Worm (Caenorhabditis elegans): Measurements from ENCODE around the gene pals-34.

Gene pals-34

ce11 chrV:7971376-7971775 lies 15.1 kb upstream of the pals-34 start:
- TF ChIP-seq K02D7.2 (tag; optimal IDR thresholded peaks at IDR 0.05) (no peak), syd-9 (tag; optimal IDR thresholded peaks at IDR 0.05) (no peak), tbx-7 (tag; optimal IDR thresholded peaks at IDR 0.05) (no peak), hlh-15 (tag; optimal IDR thresholded peaks at IDR 0.05) (no peak), unc-86 (tag; optimal IDR thresholded peaks at IDR 0.05) (no peak), hlh-30 (tag; optimal IDR thresholded peaks at IDR 0.05; ENCODE audit: insufficient read depth) (no peak), ceh-14 (tag; optimal IDR thresholded peaks at IDR 0.05) (no peak), tbx-2 (tag; optimal IDR thresholded peaks at IDR 0.05) (no peak), pros-1 (tag; optimal IDR thresholded peaks at IDR 0.05) (no peak), C38D4.7 (GFP tag; optimal IDR thresholded peaks at IDR 0.05) (no peak)

- no peak for TF ChIP-seq hlh-30 (tag; optimal IDR thresholded peaks at IDR 0.05; ENCODE audit: insufficient read depth)
- no peak for TF ChIP-seq gmeb-2 (tag; optimal IDR thresholded peaks at IDR 0.05)
- no peak for TF ChIP-seq ama-1 (optimal IDR thresholded peaks at IDR 0.05)
- TF ChIP-seq pha-4 (tag; optimal IDR thresholded peaks at IDR 0.05) = no peak
- TF ChIP-seq F13H6.1 (tag; optimal IDR thresholded peaks at IDR 0.05) = no peak
- no peak for TF ChIP-seq C38D4.7 (GFP tag; optimal IDR thresholded peaks at IDR 0.05)
- TF ChIP-seq ets-4 (tag; optimal IDR thresholded peaks at IDR 0.05) = no peak
- no peak for TF ChIP-seq pat-9 (tag; optimal IDR thresholded peaks at IDR 0.05)
- no peak for TF ChIP-seq Y22D7AL.16 (tag; optimal IDR thresholded peaks at IDR 0.05)
- no peak for TF ChIP-seq ceh-18 (tag; optimal IDR thresholded peaks at IDR 0.05)
- TF ChIP-seq odd-2 (tag; optimal IDR thresholded peaks at IDR 0.05) = no peak
- TF ChIP-seq ceh-9 (tag; optimal IDR thresholded peaks at IDR 0.05) = no peak
- TF ChIP-seq nfya-1 (tag; optimal IDR thresholded peaks at IDR 0.05) = no peak
- TF ChIP-seq ceh-14 (tag; optimal IDR thresholded peaks at IDR 0.05) = no peak
- TF ChIP-seq ceh-45 (GFP tag; IDR thresholded peaks at IDR 0.05) = no peak
- TF ChIP-seq eyg-1 (tag; optimal IDR thresholded peaks at IDR 0.05) = no peak
- no peak for TF ChIP-seq dmd-4 (tag; optimal IDR thresholded peaks at IDR 0.05; ENCODE audit: borderline replicate concordance)
Measured at ce11 chrV:7970519-7970918, 14.2 kb upstream of the pals-34 start.

- TF ChIP-seq ceh-22 (tag; optimal IDR thresholded peaks at IDR 0.05) = no peak
- no peak for TF ChIP-seq fax-1 (tag; optimal IDR thresholded peaks at IDR 0.05)
- TF ChIP-seq zip-5 (tag; optimal IDR thresholded peaks at IDR 0.05) = no peak
- no peak for TF ChIP-seq madf-2 (tag; optimal IDR thresholded peaks at IDR 0.05)
- no peak for TF ChIP-seq F13H6.1 (tag; optimal IDR thresholded peaks at IDR 0.05)
- TF ChIP-seq sox-4 (tag; optimal IDR thresholded peaks at IDR 0.05) = no peak
- no peak for TF ChIP-seq nhr-11 (tag; optimal IDR thresholded peaks at IDR 0.05)
- no peak for TF ChIP-seq npax-4 (tag; optimal IDR thresholded peaks at IDR 0.05)
- no peak for TF ChIP-seq C08G9.2 (tag; optimal IDR thresholded peaks at IDR 0.05)
- no peak for TF ChIP-seq mec-3 (tag; optimal IDR thresholded peaks at IDR 0.05; ENCODE audit: borderline replicate concordance)
- no peak for TF ChIP-seq ceh-30 (tag; optimal IDR thresholded peaks at IDR 0.05)
- no peak for TF ChIP-seq unc-55 (GFP tag; optimal IDR thresholded peaks at IDR 0.05)
Measured at ce11 chrV:7969107-7969506, 12.8 kb upstream of the pals-34 start, which contains the start of gene che-7. TSS of gene che-7 (minus strand) at chrV:7969207.

- TF ChIP-seq fkh-6 (tag; optimal IDR thresholded peaks at IDR 0.05) (no peak), ref-2 (tag; optimal IDR thresholded peaks at IDR 0.05) (no peak), ama-1 (optimal IDR thresholded peaks at IDR 0.05) (no peak), nhr-232 (tag; optimal IDR thresholded peaks at IDR 0.05) (no peak), hlh-30 (tag; optimal IDR thresholded peaks at IDR 0.05; ENCODE audit: insufficient read depth) (no peak), ttx-3 (tag; optimal IDR thresholded peaks at IDR 0.05) (no peak), dmd-4 (tag; optimal IDR thresholded peaks at IDR 0.05; ENCODE audit: borderline replicate concordance) (no peak), dve-1 (tag; optimal IDR thresholded peaks at IDR 0.05) (no peak)
Measured at ce11 chrV:7964429-7964828, 8.1 kb upstream of the pals-34 start.
